Worm (Caenorhabditis elegans) whole organism, L1 larva: ENCODE data around the gene Y48A6B.8.
A peak's percentile ranks its signal among the peaks of the same experiment; 100 is the strongest.

Experiments
- F16B12.6 ChIP-seq: fragments of 150-350 bp; optimal IDR thresholded peaks from 2 replicates; lab custom pipeline; 2014; ENCODE audit warnings: missing biosample characterization, missing genetic modification characterization
- aha-1 ChIP-seq: fragments of 150-350 bp; optimal IDR thresholded peaks from 2 replicates; lab custom pipeline; 2014; ENCODE audit warnings: missing biosample characterization, missing genetic modification characterization
- alr-1 ChIP-seq: fragments of 200-800 bp; sonication (Bioruptor generic); optimal IDR thresholded peaks from 2 replicates; lab custom pipeline; 2018; ENCODE audit warnings: borderline replicate concordance, mild to moderate bottlenecking, missing genetic modification characterization, missing compliant biosample characterization
- aly-2 ChIP-seq: fragments of 150-350 bp; optimal IDR thresholded peaks from 2 replicates; lab custom pipeline; 2014; ENCODE audit warnings: missing biosample characterization, missing genetic modification characterization
- ama-1 ChIP-seq: fragments of 150-350 bp; optimal IDR thresholded peaks from 2 replicates; lab custom pipeline; 2014
- ceh-63 ChIP-seq: fragments of 200-800 bp; sonication (Bioruptor generic); optimal IDR thresholded peaks from 2 replicates; lab custom pipeline; 2018; ENCODE audit warnings: mild to moderate bottlenecking, missing genetic modification characterization, missing compliant biosample characterization
- ceh-8 ChIP-seq: fragments of 200-800 bp; sonication (Bioruptor generic); optimal IDR thresholded peaks from 2 replicates; lab custom pipeline; 2018; ENCODE audit warnings: mild to moderate bottlenecking, missing genetic modification characterization, moderate library complexity, missing compliant biosample characterization
- ceh-88 ChIP-seq: fragments of 200-800 bp; sonication (Bioruptor generic); IDR thresholded peaks from 2 replicates; pipeline ENCODE4 v1.3.6; 2022; ENCODE audit warnings: missing genetic modification characterization, missing compliant biosample characterization
- ceh-90 ChIP-seq: sonication (generic microtip); optimal IDR thresholded peaks from 2 replicates; lab custom pipeline; 2016; ENCODE audit warnings: missing genetic modification characterization, missing compliant biosample characterization
- ces-1 ChIP-seq: fragments of 150-350 bp; optimal IDR thresholded peaks from 2 replicates; lab custom pipeline; 2014; ENCODE audit warnings: missing biosample characterization, missing genetic modification reagents, missing genetic modification characterization
- dsc-1 ChIP-seq: sonication (generic microtip); optimal IDR thresholded peaks from 2 replicates; lab custom pipeline; 2016; ENCODE audit warnings: mild to moderate bottlenecking, missing genetic modification characterization, missing compliant biosample characterization
- efl-3 ChIP-seq: fragments of 200-800 bp; sonication (Bioruptor generic); optimal IDR thresholded peaks from 2 replicates; lab custom pipeline; 2018; ENCODE audit warnings: mild to moderate bottlenecking, missing genetic modification characterization, missing compliant biosample characterization
- egl-13 ChIP-seq: sonication (generic microtip); optimal IDR thresholded peaks from 2 replicates; lab custom pipeline; 2016; ENCODE audit warnings: missing genotype, missing genetic modification reagents, missing genetic modification characterization, missing compliant biosample characterization
- elt-2 ChIP-seq: sonication (generic microtip); optimal IDR thresholded peaks from 2 replicates; lab custom pipeline; 2016; ENCODE audit warnings: missing genetic modification characterization, mild to moderate bottlenecking, inconsistent platforms, missing compliant biosample characterization, missing genetic modification reagents
- ets-5 ChIP-seq: fragments of 200-800 bp; sonication (Bioruptor generic); IDR thresholded peaks from 2 replicates; pipeline ENCODE4 v1.3.6; 2022; ENCODE audit warnings: missing genetic modification characterization, missing compliant biosample characterization
- fkh-8 ChIP-seq: sonication (generic microtip); optimal IDR thresholded peaks from 2 replicates; lab custom pipeline; 2016; ENCODE audit warnings: mild to moderate bottlenecking, missing genetic modification characterization, missing compliant biosample characterization
- grh-1 ChIP-seq: fragments of 200-800 bp; sonication (Bioruptor generic); IDR thresholded peaks from 2 replicates; pipeline ENCODE4 v1.3.6; 2022; ENCODE audit warnings: missing genetic modification reagents, missing genetic modification characterization, missing compliant biosample characterization
- hlh-17 ChIP-seq: fragments of 200-800 bp; sonication (Bioruptor generic); optimal IDR thresholded peaks from 2 replicates; lab custom pipeline; 2018; ENCODE audit warnings: missing genetic modification characterization, mild to moderate bottlenecking, missing compliant biosample characterization, moderate library complexity, borderline replicate concordance
- hlh-4 ChIP-seq: sonication (generic microtip); optimal IDR thresholded peaks from 2 replicates; lab custom pipeline; 2016; ENCODE audit warnings: mild to moderate bottlenecking, missing genetic modification characterization, missing compliant biosample characterization
- hpl-2 ChIP-seq: fragments of 150-350 bp; optimal IDR thresholded peaks from 2 replicates; lab custom pipeline; 2014; ENCODE audit warnings: missing biosample characterization, missing genetic modification reagents, missing genetic modification characterization
- isw-1 ChIP-seq: fragments of 200-800 bp; sonication (Bioruptor generic); IDR thresholded peaks from 2 replicates; pipeline ENCODE4 v1.3.6; 2022; ENCODE audit warnings: missing genetic modification characterization, missing compliant biosample characterization
- lin-14 ChIP-seq: fragments of 200-800 bp; sonication (Bioruptor generic); optimal IDR thresholded peaks from 2 replicates; lab custom pipeline; 2018; ENCODE audit warnings: mild to moderate bottlenecking, missing genetic modification characterization, moderate library complexity, missing compliant biosample characterization
- lin-35 ChIP-seq, 2 experiments: fragments of 150-350 bp; optimal IDR thresholded peaks; 2 replicates each; lab custom pipeline; 2014; ENCODE audit warnings: missing biosample characterization in 2 of 2, missing genetic modification characterization in 2 of 2, missing genetic modification reagents in 2 of 2
- lir-3 ChIP-seq: sonication (generic microtip); optimal IDR thresholded peaks from 2 replicates; lab custom pipeline; 2016; ENCODE audit warnings: mild to moderate bottlenecking, missing genetic modification characterization, moderate library complexity, missing compliant biosample characterization; ENCODE audit not compliant: poor library complexity
- lsy-2 ChIP-seq, 2 experiments: fragments of 150-350 bp; optimal IDR thresholded peaks; 2 replicates each; lab custom pipeline; 2014; ENCODE audit warnings: missing biosample characterization in 2 of 2, missing genetic modification characterization in 2 of 2
- mef-2 ChIP-seq: fragments of 150-350 bp; optimal IDR thresholded peaks from 2 replicates; lab custom pipeline; 2014; ENCODE audit warnings: missing biosample characterization, missing genetic modification characterization
- mep-1 ChIP-seq: fragments of 150-350 bp; optimal IDR thresholded peaks from 2 replicates; lab custom pipeline; 2014; ENCODE audit warnings: missing biosample characterization, missing genetic modification characterization
- nhr-11 ChIP-seq: fragments of 150-350 bp; optimal IDR thresholded peaks from 2 replicates; lab custom pipeline; 2014; ENCODE audit warnings: missing biosample characterization, missing genetic modification characterization
- nhr-12 ChIP-seq: sonication (generic microtip); optimal IDR thresholded peaks from 2 replicates; lab custom pipeline; 2017; ENCODE audit warnings: missing biosample characterization, missing genetic modification characterization
- nhr-19 ChIP-seq: fragments of 200-800 bp; sonication (Bioruptor generic); conservative IDR thresholded peaks from 2 replicates; pipeline ENCODE4 v1.3.6; 2022; ENCODE audit warnings: missing genetic modification characterization, missing compliant biosample characterization
- nhr-20 ChIP-seq: sonication (generic microtip); optimal IDR thresholded peaks from 2 replicates; lab custom pipeline; 2016; ENCODE audit warnings: mild to moderate bottlenecking, missing genetic modification characterization, missing compliant biosample characterization
- nhr-237 ChIP-seq: fragments of 150-350 bp; optimal IDR thresholded peaks from 2 replicates; lab custom pipeline; 2014; ENCODE audit warnings: missing biosample characterization, missing genetic modification characterization
- nhr-47 ChIP-seq: sonication (generic microtip); optimal IDR thresholded peaks from 2 replicates; lab custom pipeline; 2016; ENCODE audit warnings: mild to moderate bottlenecking, missing genetic modification characterization, moderate library complexity, missing compliant biosample characterization
- nhr-84 ChIP-seq: sonication (generic microtip); optimal IDR thresholded peaks from 2 replicates; lab custom pipeline; 2017; ENCODE audit warnings: missing biosample characterization, missing genetic modification characterization
- nhr-85 ChIP-seq: sonication (generic microtip); peaks from one replicate; lab custom pipeline; 2016; ENCODE audit warnings: missing genetic modification characterization, inconsistent platforms, missing compliant biosample characterization
- nhr-90 ChIP-seq: sonication (generic microtip); optimal IDR thresholded peaks from 2 replicates; lab custom pipeline; 2016; ENCODE audit warnings: mild to moderate bottlenecking, missing genetic modification characterization, missing compliant biosample characterization; ENCODE audit not compliant: poor library complexity
- pag-3 ChIP-seq: sonication (generic microtip); optimal IDR thresholded peaks from 2 replicates; lab custom pipeline; 2017; ENCODE audit warnings: missing genetic modification characterization, mild to moderate bottlenecking, missing compliant biosample characterization, antibody characterized with exemption, borderline replicate concordance; ENCODE audit not compliant: insufficient read depth
- pax-3 ChIP-seq: fragments of 200-800 bp; sonication (Bioruptor generic); optimal IDR thresholded peaks from 2 replicates; lab custom pipeline; 2018; ENCODE audit warnings: mild to moderate bottlenecking, missing genetic modification characterization, moderate library complexity, missing compliant biosample characterization
- pqm-1 ChIP-seq: sonication (generic microtip); optimal IDR thresholded peaks from 3 replicates; lab custom pipeline; 2017; ENCODE audit warnings: missing biosample characterization, missing genetic modification characterization
- rnt-1 ChIP-seq: sonication (generic microtip); optimal IDR thresholded peaks from 2 replicates; lab custom pipeline; 2016; ENCODE audit warnings: mild to moderate bottlenecking, missing genetic modification characterization, moderate library complexity, missing compliant biosample characterization
- skn-1 ChIP-seq: fragments of 150-350 bp; optimal IDR thresholded peaks from 2 replicates; lab custom pipeline; 2014; ENCODE audit warnings: missing biosample characterization, missing genetic modification characterization
- snu-23 ChIP-seq: sonication (generic microtip); optimal IDR thresholded peaks from 2 replicates; lab custom pipeline; 2016; ENCODE audit warnings: missing genetic modification characterization, missing compliant biosample characterization
- sox-4 ChIP-seq: sonication (generic microtip); optimal IDR thresholded peaks from 2 replicates; lab custom pipeline; 2016; ENCODE audit warnings: missing genetic modification characterization, missing compliant biosample characterization
- sptf-1 ChIP-seq: fragments of 150-350 bp; optimal IDR thresholded peaks from 2 replicates; lab custom pipeline; 2014; ENCODE audit warnings: missing biosample characterization, missing genetic modification characterization
- tbx-2 ChIP-seq: sonication (generic microtip); optimal IDR thresholded peaks from 2 replicates; lab custom pipeline; 2016; ENCODE audit warnings: missing genetic modification characterization, missing compliant biosample characterization
- tlp-1 ChIP-seq: fragments of 150-350 bp; optimal IDR thresholded peaks from 2 replicates; lab custom pipeline; 2014; ENCODE audit warnings: missing biosample characterization, missing genetic modification characterization
- unc-130 ChIP-seq: fragments of 150-350 bp; optimal IDR thresholded peaks from 2 replicates; lab custom pipeline; 2017; ENCODE audit warnings: missing biosample characterization, missing genetic modification characterization, inconsistent platforms
- unc-30 ChIP-seq: sonication (generic microtip); optimal IDR thresholded peaks from 2 replicates; lab custom pipeline; 2017; ENCODE audit warnings: missing biosample characterization, missing genetic modification characterization
- unc-62 ChIP-seq: fragments of 150-350 bp; optimal IDR thresholded peaks from 2 replicates; lab custom pipeline; 2014; ENCODE audit warnings: missing biosample characterization, missing genetic modification reagents, missing genetic modification characterization
- unc-98 ChIP-seq: fragments of 200-800 bp; sonication (Bioruptor generic); IDR thresholded peaks from 2 replicates; pipeline ENCODE4 v1.3.6; 2022; ENCODE audit warnings: missing genetic modification characterization, missing compliant biosample characterization
- vab-15 ChIP-seq: sonication (generic microtip); optimal IDR thresholded peaks from 2 replicates; lab custom pipeline; 2017; ENCODE audit warnings: missing genotype, mild to moderate bottlenecking, missing genetic modification characterization, missing compliant biosample characterization
- xbp-1 ChIP-seq: sonication (generic microtip); optimal IDR thresholded peaks from 2 replicates; lab custom pipeline; 2016; ENCODE audit warnings: missing genetic modification characterization, missing compliant biosample characterization
- ztf-11 ChIP-seq, 2 experiments: sonication (generic microtip); optimal IDR thresholded peaks; 2 replicates each; lab custom pipeline; 2016 to 2017; ENCODE audit warnings: missing genetic modification characterization in 2 of 2, missing biosample characterization in 1 of 2, missing compliant biosample characterization in 1 of 2
- ztf-4 ChIP-seq: fragments of 150-350 bp; optimal IDR thresholded peaks from 2 replicates; lab custom pipeline; 2014; ENCODE audit warnings: missing biosample characterization, missing genetic modification characterization

Gene Y48A6B.8

ce11 chrIII:11063259-11063658, 34.0 kb upstream of the Y48A6B.8 start, which contains the start of gene rsa-2 (continued):
- no peak for TF ChIP-seq ceh-63 (GFP tag; lab: Kevin White, UChicago)
- peak; percentile 80 for TF ChIP-seq nhr-47
- peak; percentile 64 to 70 for TF ChIP-seq lsy-2 (tag; optimal IDR thresholded peaks at IDR 0.05; lab: Kevin White, UChicago)
- no peak for TF ChIP-seq hlh-4 (tag; lab: Kevin White, UChicago)
- peak; percentile 29 for TF ChIP-seq aly-2 (tag; lab: Kevin White, UChicago)
- no peak for TF ChIP-seq unc-30 (tag; lab: Kevin White, UChicago)
- TF ChIP-seq ztf-4 (tag; lab: Kevin White, UChicago): no peak
- no peak for TF ChIP-seq ceh-90 (tag; lab: Kevin White, UChicago)
- TF ChIP-seq ama-1 (lab: Kevin White, UChicago): no peak
- peak; percentile 70 for TF ChIP-seq mep-1 (tag; lab: Kevin White, UChicago)
- TF ChIP-seq rnt-1 (tag; lab: Kevin White, UChicago): peak; percentile 85
- no peak for TF ChIP-seq sptf-1
- peak; percentile 31 for TF ChIP-seq vab-15 (tag; lab: Kevin White, UChicago)
- TF ChIP-seq hpl-2 (GFP tag; lab: Kevin White, UChicago): no peak
- peak; percentile 44; the same call in 1 of the 2 replicates for TF ChIP-seq grh-1 (GFP tag; lab: Robert Waterston, UW)
- TF ChIP-seq pag-3: no peak
- TF ChIP-seq unc-130 (tag; lab: Kevin White, UChicago): no peak
- peak; percentile 75 for TF ChIP-seq snu-23 (GFP tag; lab: Kevin White, UChicago)
- TF ChIP-seq nhr-84: no peak
- TF ChIP-seq lir-3: no peak
- TF ChIP-seq fkh-8 (tag; lab: Kevin White, UChicago): peak; percentile 35
- TF ChIP-seq elt-2: peak; percentile 16
- TF ChIP-seq skn-1: peak; percentile 50
- peak; percentile 67 for TF ChIP-seq tbx-2 (tag; lab: Kevin White, UChicago)
- TF ChIP-seq lin-14 (GFP tag; lab: Kevin White, UChicago): peak; percentile 53
- peak; percentile 46 for TF ChIP-seq pax-3 (tag; lab: Kevin White, UChicago)
- peak; percentile 55 for TF ChIP-seq xbp-1
- TF ChIP-seq isw-1 (GFP tag; lab: Robert Waterston, UW): peak; percentile 53
- peak; percentile 59 for TF ChIP-seq nhr-19
- TF ChIP-seq nhr-11 (tag; lab: Kevin White, UChicago): no peak
- no peak for TF ChIP-seq nhr-85 (tag; lab: Kevin White, UChicago)
- peak; percentile 39 for TF ChIP-seq egl-13
- TF ChIP-seq pqm-1 (tag; lab: Kevin White, UChicago): no peak
- no peak for TF ChIP-seq hlh-17 (GFP tag; lab: Kevin White, UChicago)
- TF ChIP-seq ceh-88 (GFP tag; lab: Robert Waterston, UW): no peak
- peak; percentile 46 for TF ChIP-seq nhr-20
- peak in 1 of 2 experiments; percentile 41 for TF ChIP-seq ztf-11 (tag; optimal IDR thresholded peaks at IDR 0.05; lab: Kevin White, UChicago)
- TF ChIP-seq ceh-8 (GFP tag; lab: Kevin White, UChicago): no peak
- no peak for TF ChIP-seq ets-5 (GFP tag; lab: Robert Waterston, UW)
- TF ChIP-seq efl-3 (GFP tag; lab: Kevin White, UChicago): no peak
- TF ChIP-seq ces-1 (GFP tag; lab: Kevin White, UChicago): no peak
- no peak for TF ChIP-seq alr-1 (tag; lab: Kevin White, UChicago)
- TF ChIP-seq mef-2 (tag; lab: Kevin White, UChicago): no peak
- peak; percentile 90 to 96 for TF ChIP-seq lin-35 (GFP tag; optimal IDR thresholded peaks at IDR 0.05; lab: Kevin White, UChicago)
- TF ChIP-seq aha-1 (tag; lab: Kevin White, UChicago): no peak
- TF ChIP-seq nhr-12 (tag; lab: Kevin White, UChicago): no peak
- TF ChIP-seq tlp-1 (tag; lab: Kevin White, UChicago): no peak
- no peak for TF ChIP-seq unc-62 (GFP tag; lab: Kevin White, UChicago)
- TF ChIP-seq nhr-90: peak; percentile 44
- TF ChIP-seq dsc-1: peak; percentile 89
- TF ChIP-seq sox-4 (tag; lab: Kevin White, UChicago): no peak
- TF ChIP-seq unc-98: peak; percentile 53; the same call in 1 of the 2 replicates
- TF ChIP-seq nhr-237 (tag; lab: Kevin White, UChicago): no peak
- peak; percentile 99 for TF ChIP-seq F16B12.6 (tag; lab: Kevin White, UChicago)
